Worm (Caenorhabditis elegans): ENCODE results near the gene F38B6.2.

F38B6.2 gene

DNA sequence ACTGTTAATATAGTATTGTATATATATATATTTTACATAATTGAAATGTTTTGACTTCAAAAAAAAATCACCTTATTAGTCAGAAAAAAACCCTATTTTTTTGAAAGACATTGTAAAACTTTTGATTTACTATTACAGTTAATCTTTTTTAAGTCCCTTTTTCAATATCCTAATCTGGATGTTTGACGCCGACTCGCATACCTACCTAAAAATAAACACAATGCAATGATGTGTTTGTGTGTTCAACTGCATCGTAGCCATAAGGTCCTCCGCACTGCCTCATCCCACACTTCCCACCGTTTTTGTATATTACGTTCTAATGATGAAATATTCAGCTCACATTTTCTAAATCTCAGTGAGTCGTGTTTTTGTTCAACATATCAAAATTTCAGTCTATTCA lies 5.0 kb upstream of the F38B6.2 start, which contains the start of gene F38B6.3:
Gene F38B6.3, plus strand, starts transcription at position 301 of the 400 bp plus-strand sequence.
- TF ChIP-seq ets-7 (tag; optimal IDR thresholded peaks at IDR 0.05) (no peak), tra-4 (tag; optimal IDR thresholded peaks at IDR 0.05) (no peak), F13C5.2 (tag; optimal IDR thresholded peaks at IDR 0.05) (no peak), pes-1 (GFP tag; IDR thresholded peaks at IDR 0.05) (no peak), tbx-37 (GFP tag; conservative IDR thresholded peaks at IDR 0.05) (no peak), ceh-36 (tag; optimal IDR thresholded peaks at IDR 0.05) (no peak), tbx-11 (GFP tag; IDR thresholded peaks at IDR 0.05) (no peak), sea-1 (GFP tag; conservative IDR thresholded peaks at IDR 0.05) (no peak), hmg-4 (GFP tag; optimal IDR thresholded peaks at IDR 0.05) (no peak)

- TF ChIP-seq hnd-1 (tag; optimal IDR thresholded peaks at IDR 0.05) (no peak), hmg-4 (GFP tag; optimal IDR thresholded peaks at IDR 0.05) (no peak), ceh-36 (tag; optimal IDR thresholded peaks at IDR 0.05) (no peak), B0310.2 (tag; optimal IDR thresholded peaks at IDR 0.05) (no peak), sea-1 (GFP tag; conservative IDR thresholded peaks at IDR 0.05) (no peak), scrt-1 (GFP tag; IDR thresholded peaks at IDR 0.05) (0 out of 2 replicates have a peak, but pooled peaks have one; percentile 15)
Observed at ce11 chrX:6702249-6702648, 3.9 kb downstream of the F38B6.2 start, which contains the start of gene acr-2. acr-2 (plus strand) TSS chrX:6702549.

DNA sequence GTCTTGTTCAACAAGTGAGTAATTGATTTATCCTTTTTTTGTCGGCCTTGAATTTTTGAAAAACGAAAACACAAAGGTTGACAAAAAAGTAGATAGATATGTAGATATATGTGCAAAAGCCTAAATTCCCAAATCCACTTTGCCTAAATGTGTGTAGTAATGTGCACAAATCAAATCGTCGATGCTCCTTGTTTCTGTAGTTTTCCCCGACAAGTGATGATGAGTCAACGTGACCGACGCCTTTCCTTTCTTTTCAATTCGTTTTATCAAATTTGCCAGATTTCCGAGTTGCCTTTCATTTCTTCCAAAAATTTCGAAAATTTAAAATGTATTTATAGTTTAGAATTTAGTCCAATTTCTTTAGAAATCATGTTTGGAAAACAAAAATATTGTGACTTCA lies 6.8 kb downstream of the F38B6.2 start:
- TF ChIP-seq hmbx-1 (tag; optimal IDR thresholded peaks at IDR 0.05) (no peak), hmg-4 (GFP tag; optimal IDR thresholded peaks at IDR 0.05) (no peak), scrt-1 (GFP tag; IDR thresholded peaks at IDR 0.05) (no peak)

DNA sequence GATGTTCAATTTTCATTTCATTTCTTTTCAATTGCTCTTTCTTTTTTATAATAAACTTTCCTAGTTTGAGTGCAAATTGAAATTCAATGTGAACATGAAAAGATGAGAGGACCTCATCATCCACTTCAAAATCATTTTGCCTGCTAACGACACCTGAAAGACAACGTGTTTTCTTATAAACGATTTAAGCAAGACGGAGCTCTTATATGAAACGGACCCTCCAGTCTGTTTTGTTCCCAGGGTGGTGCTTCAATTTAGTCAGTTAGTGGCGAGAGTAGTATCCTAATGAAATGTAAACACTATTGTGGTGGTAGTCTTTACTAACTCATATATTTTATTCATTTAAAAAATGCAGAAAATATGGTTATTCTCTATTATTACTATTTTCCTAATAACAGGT lies 10.9 kb downstream of the F38B6.2 start, which contains the start of gene acr-3:
Gene acr-3, plus strand, starts transcription at position 301 of the 400 bp plus-strand sequence.
- no peak for TF ChIP-seq tbx-37 (GFP tag; conservative IDR thresholded peaks at IDR 0.05)
- TF ChIP-seq hmbx-1 (tag; optimal IDR thresholded peaks at IDR 0.05), result no peak
- TF ChIP-seq hmg-4 (GFP tag; optimal IDR thresholded peaks at IDR 0.05), result no peak
- TF ChIP-seq hnd-1 (tag; optimal IDR thresholded peaks at IDR 0.05), result no peak
- no peak for TF ChIP-seq ama-1 (optimal IDR thresholded peaks at IDR 0.05)
- TF ChIP-seq scrt-1 (GFP tag; IDR thresholded peaks at IDR 0.05), result no peak
- TF ChIP-seq tra-4 (tag; optimal IDR thresholded peaks at IDR 0.05), result no peak
- no peak for TF ChIP-seq F13C5.2 (tag; optimal IDR thresholded peaks at IDR 0.05)
- no peak for TF ChIP-seq B0310.2 (tag; optimal IDR thresholded peaks at IDR 0.05)
- TF ChIP-seq aly-1 (tag; optimal IDR thresholded peaks at IDR 0.05), result no peak
- TF ChIP-seq ceh-36 (tag; optimal IDR thresholded peaks at IDR 0.05), result no peak
- no peak for TF ChIP-seq pes-1 (GFP tag; IDR thresholded peaks at IDR 0.05)
- TF ChIP-seq flt-1 (GFP tag; IDR thresholded peaks at IDR 0.05), result no peak

DNA sequence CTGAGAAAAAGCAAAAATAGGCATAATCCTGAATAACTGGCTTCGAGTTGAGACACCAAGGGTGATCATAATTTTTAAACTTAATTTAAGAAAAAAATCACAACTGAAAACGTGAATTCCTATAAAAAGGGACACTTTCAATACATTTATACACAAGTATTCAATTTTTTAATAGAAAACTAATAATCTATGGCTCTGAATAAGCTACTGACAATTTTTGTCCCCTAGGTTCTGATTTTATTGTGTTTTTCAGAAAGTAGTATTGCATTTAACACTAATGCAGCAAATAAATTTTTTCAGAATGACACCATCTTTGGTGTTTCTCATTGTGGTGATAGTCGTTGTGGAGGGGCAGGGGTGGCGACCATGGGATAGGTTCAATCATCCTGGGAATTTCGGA lies 14.9 kb downstream of the F38B6.2 start, which contains the start of gene nas-11:
Gene nas-11, plus strand, starts transcription at position 301 of the 400 bp plus-strand sequence.
- TF ChIP-seq hmg-4 (GFP tag; optimal IDR thresholded peaks at IDR 0.05), result no peak
- no peak for TF ChIP-seq hmbx-1 (tag; optimal IDR thresholded peaks at IDR 0.05)
- no peak for TF ChIP-seq tbx-11 (GFP tag; IDR thresholded peaks at IDR 0.05)
- no peak for TF ChIP-seq B0310.2 (tag; optimal IDR thresholded peaks at IDR 0.05)
- TF ChIP-seq ama-1 (optimal IDR thresholded peaks at IDR 0.05), result no peak
- no peak for TF ChIP-seq tbx-37 (GFP tag; conservative IDR thresholded peaks at IDR 0.05)

DNA sequence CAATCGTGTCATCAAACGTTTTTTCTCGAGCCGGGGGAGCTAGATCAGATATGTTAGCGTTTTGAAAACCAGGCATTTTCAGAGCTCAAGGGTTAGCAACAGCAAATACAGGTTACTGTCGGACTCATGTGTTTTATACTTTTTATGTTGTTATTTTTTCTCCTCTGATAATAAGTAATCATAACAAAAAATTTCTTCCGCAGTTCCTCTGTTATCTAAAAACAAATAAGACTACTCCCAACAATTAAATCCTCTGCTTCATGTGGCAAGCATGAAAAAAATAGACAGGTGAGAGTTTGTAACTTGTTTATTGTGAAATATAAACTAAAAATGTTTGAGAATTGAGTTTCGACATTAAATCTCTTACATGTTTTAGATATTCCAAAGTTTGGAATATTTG lies 20.3 kb downstream of the F38B6.2 start, which contains the start of gene smf-2:
Gene smf-2, minus strand, starts transcription at position 101 of the 400 bp plus-strand sequence.
- TF ChIP-seq tra-4 (tag; optimal IDR thresholded peaks at IDR 0.05) (no peak), F13C5.2 (tag; optimal IDR thresholded peaks at IDR 0.05) (no peak), scrt-1 (GFP tag; IDR thresholded peaks at IDR 0.05) (no peak), ama-1 (optimal IDR thresholded peaks at IDR 0.05) (no peak), sea-1 (GFP tag; conservative IDR thresholded peaks at IDR 0.05) (no peak), hmbx-1 (tag; optimal IDR thresholded peaks at IDR 0.05) (no peak)

ce11 chrX:6722966-6723365 lies 24.6 kb downstream of the F38B6.2 start, which contains the start of gene smf-1:
smf-1 (minus strand) TSS chrX:6723066.
- TF ChIP-seq ceh-13 (GFP tag; optimal IDR thresholded peaks at IDR 0.05) (no peak), ceh-36 (tag; optimal IDR thresholded peaks at IDR 0.05) (no peak), aly-1 (tag; optimal IDR thresholded peaks at IDR 0.05) (no peak), ets-7 (tag; optimal IDR thresholded peaks at IDR 0.05) (no peak)

- no peak for TF ChIP-seq flt-1 (GFP tag; IDR thresholded peaks at IDR 0.05)
- TF ChIP-seq tbx-11 (GFP tag; IDR thresholded peaks at IDR 0.05), result no peak
- TF ChIP-seq B0310.2 (tag; optimal IDR thresholded peaks at IDR 0.05), result no peak
- no peak for TF ChIP-seq sea-1 (GFP tag; conservative IDR thresholded peaks at IDR 0.05)
- no peak for TF ChIP-seq F13C5.2 (tag; optimal IDR thresholded peaks at IDR 0.05)
- TF ChIP-seq pes-1 (GFP tag; IDR thresholded peaks at IDR 0.05), result no peak
- no peak for TF ChIP-seq hnd-1 (tag; optimal IDR thresholded peaks at IDR 0.05)
- no peak for TF ChIP-seq aly-1 (tag; optimal IDR thresholded peaks at IDR 0.05)
- TF ChIP-seq ama-1 (optimal IDR thresholded peaks at IDR 0.05), result no peak
Observed at ce11 chrX:6725260-6725718, 27.0 kb downstream of the F38B6.2 start, which contains the start of gene slc-25A10. slc-25A10 (minus strand) TSS chrX:6725668.

DNA sequence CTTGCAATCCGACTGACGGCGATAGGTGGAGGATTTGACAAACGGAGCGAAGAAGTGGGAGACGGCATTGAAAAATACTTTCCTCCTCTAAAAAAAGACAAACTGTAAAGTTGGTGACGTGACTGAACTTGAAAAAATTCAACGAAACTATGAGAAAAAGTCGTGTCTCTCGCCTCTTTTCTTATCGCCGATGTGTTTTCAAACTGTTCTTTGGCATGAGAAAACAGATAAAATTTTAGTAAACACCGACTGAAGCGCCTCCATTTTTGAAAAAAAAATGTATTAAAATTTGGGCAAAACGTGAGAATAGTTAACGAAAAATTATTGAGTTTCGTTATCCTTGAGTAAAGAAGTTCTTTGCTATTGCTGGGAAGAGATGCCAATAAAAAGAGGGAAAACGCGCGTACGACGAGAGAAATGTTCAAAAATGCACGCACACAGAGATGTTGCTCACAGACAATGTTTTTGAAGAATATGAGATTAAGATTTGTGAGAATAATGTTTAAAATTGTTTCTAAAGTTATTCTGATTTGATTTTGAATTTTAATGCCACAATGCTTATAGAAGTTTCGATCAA lies 30.6 kb downstream of the F38B6.2 start:
- TF ChIP-seq F13C5.2 (tag; optimal IDR thresholded peaks at IDR 0.05), result no peak
- TF ChIP-seq ama-1 (optimal IDR thresholded peaks at IDR 0.05), result no peak
- no peak for TF ChIP-seq flt-1 (GFP tag; IDR thresholded peaks at IDR 0.05)
- TF ChIP-seq ceh-36 (tag; optimal IDR thresholded peaks at IDR 0.05), result no peak
- no peak for TF ChIP-seq hmg-4 (GFP tag; optimal IDR thresholded peaks at IDR 0.05)
- TF ChIP-seq tbx-37 (GFP tag; conservative IDR thresholded peaks at IDR 0.05), result no peak

All from whole organism, early embryonic.